Worm (Caenorhabditis elegans): ENCODE results near the gene aly-2.

Gene aly-2

ce11 chrIV:9198136-9198535 lies 50.9 kb downstream of the aly-2 start:
- TF ChIP-seq aly-2 (tag; optimal IDR thresholded peaks at IDR 0.05): no peak
- peak; percentile 76 for TF ChIP-seq jun-1 (tag; optimal IDR thresholded peaks at IDR 0.05)
- TF ChIP-seq ceh-28 (tag; optimal IDR thresholded peaks at IDR 0.05): no peak
- TF ChIP-seq nhr-12 (tag; optimal IDR thresholded peaks at IDR 0.05): no peak
- TF ChIP-seq nhr-43 (tag; optimal IDR thresholded peaks at IDR 0.05; ENCODE audit: poor library complexity, severe bottlenecking): peak; percentile 38
- TF ChIP-seq nhr-11 (tag; optimal IDR thresholded peaks at IDR 0.05): no peak
- no peak for TF ChIP-seq mdl-1 (tag; optimal IDR thresholded peaks at IDR 0.05)
- no peak for TF ChIP-seq ZK546.5 (tag; optimal IDR thresholded peaks at IDR 0.05)
- TF ChIP-seq lin-15B (tag; optimal IDR thresholded peaks at IDR 0.05): no peak
- TF ChIP-seq nhr-23 (tag; optimal IDR thresholded peaks at IDR 0.05): peak; percentile 90
- TF ChIP-seq nfya-1 (tag; optimal IDR thresholded peaks at IDR 0.05; ENCODE audit: insufficient read depth): peak; percentile 47
- TF ChIP-seq pqm-1 (tag; optimal IDR thresholded peaks at IDR 0.05): peak; percentile 73
- TF ChIP-seq hmg-11 (tag; optimal IDR thresholded peaks at IDR 0.05): no peak
- no peak for TF ChIP-seq egl-27 (tag; optimal IDR thresholded peaks at IDR 0.05)
- TF ChIP-seq eor-1 (tag; optimal IDR thresholded peaks at IDR 0.05): no peak
- TF ChIP-seq fkh-2 (tag; optimal IDR thresholded peaks at IDR 0.05): no peak
- no peak for TF ChIP-seq fkh-10 (GFP tag; optimal IDR thresholded peaks at IDR 0.05)
- no peak for TF ChIP-seq lsy-12 (tag; optimal IDR thresholded peaks at IDR 0.05)
- no peak for TF ChIP-seq nhr-237 (tag; optimal IDR thresholded peaks at IDR 0.05)
- TF ChIP-seq pha-4 (tag; optimal IDR thresholded peaks at IDR 0.05): peak; percentile 96
- TF ChIP-seq sea-2 (GFP tag; optimal IDR thresholded peaks at IDR 0.05): no peak
- TF ChIP-seq egl-5 (tag; optimal IDR thresholded peaks at IDR 0.05): no peak
- TF ChIP-seq skn-1 (tag; optimal IDR thresholded peaks at IDR 0.05): peak; percentile 41
- TF ChIP-seq nhr-77 (tag; optimal IDR thresholded peaks at IDR 0.05): no peak
- TF ChIP-seq tbx-2 (tag; optimal IDR thresholded peaks at IDR 0.05): no peak
- no peak for TF ChIP-seq nhr-28 (tag; optimal IDR thresholded peaks at IDR 0.05)
- TF ChIP-seq unc-39 (tag; optimal IDR thresholded peaks at IDR 0.05): no peak
- TF ChIP-seq nhr-76 (tag; optimal IDR thresholded peaks at IDR 0.05): no peak
- TF ChIP-seq snpc-4 (tag; optimal IDR thresholded peaks at IDR 0.05): no peak
- TF ChIP-seq ceh-82 (tag; optimal IDR thresholded peaks at IDR 0.05): no peak
- TF ChIP-seq nhr-67 (tag; optimal IDR thresholded peaks at IDR 0.05): no peak
- TF ChIP-seq nhr-25 (tag; optimal IDR thresholded peaks at IDR 0.05): peak; percentile 79
- no peak for TF ChIP-seq lin-39 (tag; optimal IDR thresholded peaks at IDR 0.05)
- TF ChIP-seq R02D3.7 (tag; optimal IDR thresholded peaks at IDR 0.05): no peak
- TF ChIP-seq ztf-4 (tag; optimal IDR thresholded peaks at IDR 0.05): no peak
- no peak for TF ChIP-seq mml-1 (tag; optimal IDR thresholded peaks at IDR 0.05)
- TF ChIP-seq ama-1 (optimal IDR thresholded peaks at IDR 0.05): no peak
- TF ChIP-seq daf-12 (tag; optimal IDR thresholded peaks at IDR 0.05): no peak
- no peak for TF ChIP-seq ceh-9 (tag; optimal IDR thresholded peaks at IDR 0.05)
- peak; percentile 79 for TF ChIP-seq elt-2 (tag; optimal IDR thresholded peaks at IDR 0.05)
- no peak for TF ChIP-seq unc-62 (GFP tag; optimal IDR thresholded peaks at IDR 0.05)
- peak; percentile 3 to 81 (median 52) for TF ChIP-seq elt-3 (tag; optimal IDR thresholded peaks at IDR 0.05)
- no peak for TF ChIP-seq fos-1 (tag; optimal IDR thresholded peaks at IDR 0.05)
- TF ChIP-seq ztf-11 (tag; optimal IDR thresholded peaks at IDR 0.05): no peak
- TF ChIP-seq elt-1 (tag; optimal IDR thresholded peaks at IDR 0.05): peak; percentile 49
- TF ChIP-seq zag-1 (tag; optimal IDR thresholded peaks at IDR 0.05): no peak
- no peak for TF ChIP-seq ceh-16 (tag; optimal IDR thresholded peaks at IDR 0.05)
